Worm (Caenorhabditis elegans) whole organism, L1 larva: ENCODE data around the gene C07A4.3.

ENCODE experiments used
- C16A3.4 ChIP-seq: fragments of 150-350 bp; optimal IDR thresholded peaks from 2 replicates; lab custom pipeline; 2014; ENCODE audit warnings: missing biosample characterization, missing genetic modification characterization
- Y116A8C.19 ChIP-seq: sonication (generic microtip); optimal IDR thresholded peaks from 2 replicates; lab custom pipeline; 2016; ENCODE audit warnings: missing compliant biosample characterization, missing genetic modification characterization, borderline replicate concordance
- alr-1 ChIP-seq: fragments of 200-800 bp; sonication (Bioruptor generic); optimal IDR thresholded peaks from 2 replicates; lab custom pipeline; 2018; ENCODE audit warnings: borderline replicate concordance, mild to moderate bottlenecking, missing genetic modification characterization, missing compliant biosample characterization
- ceh-8 ChIP-seq: fragments of 200-800 bp; sonication (Bioruptor generic); optimal IDR thresholded peaks from 2 replicates; lab custom pipeline; 2018; ENCODE audit warnings: mild to moderate bottlenecking, missing genetic modification characterization, moderate library complexity, missing compliant biosample characterization
- egl-13 ChIP-seq: sonication (generic microtip); optimal IDR thresholded peaks from 2 replicates; lab custom pipeline; 2016; ENCODE audit warnings: missing genotype, missing genetic modification reagents, missing genetic modification characterization, missing compliant biosample characterization
- grh-1 ChIP-seq: fragments of 200-800 bp; sonication (Bioruptor generic); IDR thresholded peaks from 2 replicates; pipeline ENCODE4 v1.3.6; 2022; ENCODE audit warnings: missing genetic modification reagents, missing genetic modification characterization, missing compliant biosample characterization
- hlh-4 ChIP-seq: sonication (generic microtip); optimal IDR thresholded peaks from 2 replicates; lab custom pipeline; 2016; ENCODE audit warnings: mild to moderate bottlenecking, missing genetic modification characterization, missing compliant biosample characterization
- nhr-237 ChIP-seq: fragments of 150-350 bp; optimal IDR thresholded peaks from 2 replicates; lab custom pipeline; 2014; ENCODE audit warnings: missing biosample characterization, missing genetic modification characterization
- nhr-77 ChIP-seq: fragments of 150-350 bp; optimal IDR thresholded peaks from 2 replicates; lab custom pipeline; 2014; ENCODE audit warnings: missing biosample characterization, missing genetic modification characterization
- nhr-85 ChIP-seq: sonication (generic microtip); peaks from one replicate; lab custom pipeline; 2016; ENCODE audit warnings: missing genetic modification characterization, inconsistent platforms, missing compliant biosample characterization
- pag-3 ChIP-seq: sonication (generic microtip); optimal IDR thresholded peaks from 2 replicates; lab custom pipeline; 2017; ENCODE audit warnings: missing genetic modification characterization, mild to moderate bottlenecking, missing compliant biosample characterization, antibody characterized with exemption, borderline replicate concordance; ENCODE audit not compliant: insufficient read depth
- rnt-1 ChIP-seq: sonication (generic microtip); optimal IDR thresholded peaks from 2 replicates; lab custom pipeline; 2016; ENCODE audit warnings: mild to moderate bottlenecking, missing genetic modification characterization, moderate library complexity, missing compliant biosample characterization
- snpc-4 ChIP-seq: fragments of 150-350 bp; optimal IDR thresholded peaks from 2 replicates; lab custom pipeline; 2014; ENCODE audit warnings: missing biosample characterization, missing genetic modification characterization
- tbx-2 ChIP-seq: sonication (generic microtip); optimal IDR thresholded peaks from 2 replicates; lab custom pipeline; 2016; ENCODE audit warnings: missing genetic modification characterization, missing compliant biosample characterization
- unc-98 ChIP-seq: fragments of 200-800 bp; sonication (Bioruptor generic); IDR thresholded peaks from 2 replicates; pipeline ENCODE4 v1.3.6; 2022; ENCODE audit warnings: missing genetic modification characterization, missing compliant biosample characterization

The C07A4.3 gene

ce11 chrX:10219184-10219705 lies 44.5 kb downstream of the C07A4.3 start:
- TF ChIP-seq unc-98 (GFP tag; lab: Robert Waterston, UW), result no peak
- TF ChIP-seq ceh-8 (GFP tag; lab: Kevin White, UChicago), result no peak
- TF ChIP-seq grh-1 (GFP tag; lab: Robert Waterston, UW), result no peak
- TF ChIP-seq C16A3.4 (tag; lab: Kevin White, UChicago), result no peak
- TF ChIP-seq snpc-4 (tag; lab: Kevin White, UChicago), result no peak
- TF ChIP-seq nhr-77 (tag; lab: Kevin White, UChicago), result no peak
- no peak for TF ChIP-seq nhr-85 (tag; lab: Kevin White, UChicago)
- no peak for TF ChIP-seq nhr-237 (tag; lab: Kevin White, UChicago)
- no peak for TF ChIP-seq Y116A8C.19 (tag; lab: Kevin White, UChicago)
- no peak for TF ChIP-seq rnt-1 (tag; lab: Kevin White, UChicago)
- no peak for TF ChIP-seq hlh-4 (tag; lab: Kevin White, UChicago)
- no peak for TF ChIP-seq alr-1
- TF ChIP-seq tbx-2, result no peak
- no peak for TF ChIP-seq pag-3 (tag; lab: Kevin White, UChicago)
- TF ChIP-seq egl-13 (tag; lab: Kevin White, UChicago), result no peak
